Worm (Caenorhabditis elegans): ENCODE results near the gene srh-125.

Gene srh-125

ce11 chrV:7464696-7465095, 12.0 kb downstream of the srh-125 start, which contains the start of gene srh-89:
Gene srh-89, minus strand, starts transcription at chrV:7464796.
- no peak for TF ChIP-seq gei-8 (GFP tag; optimal IDR thresholded peaks at IDR 0.05)
- no peak for TF ChIP-seq daf-8 (GFP tag; IDR thresholded peaks at IDR 0.05)
- no peak for TF ChIP-seq mxl-2 (GFP tag; conservative IDR thresholded peaks at IDR 0.05)
- TF ChIP-seq F10B5.3 (tag; optimal IDR thresholded peaks at IDR 0.05): no peak
- TF ChIP-seq fkh-10 (GFP tag; optimal IDR thresholded peaks at IDR 0.05): no peak
- no peak for TF ChIP-seq set-16 (GFP tag; IDR thresholded peaks at IDR 0.05)
- no peak for TF ChIP-seq zip-2 (tag; optimal IDR thresholded peaks at IDR 0.05)
- no peak for TF ChIP-seq zfp-3 (GFP tag; conservative IDR thresholded peaks at IDR 0.05)
- no peak for TF ChIP-seq pha-4 (GFP tag; IDR thresholded peaks at IDR 0.05)
- TF ChIP-seq pha-4 (tag; optimal IDR thresholded peaks at IDR 0.05): no peak
- no peak for TF ChIP-seq spr-3 (GFP tag; optimal IDR thresholded peaks at IDR 0.05)

DNA sequence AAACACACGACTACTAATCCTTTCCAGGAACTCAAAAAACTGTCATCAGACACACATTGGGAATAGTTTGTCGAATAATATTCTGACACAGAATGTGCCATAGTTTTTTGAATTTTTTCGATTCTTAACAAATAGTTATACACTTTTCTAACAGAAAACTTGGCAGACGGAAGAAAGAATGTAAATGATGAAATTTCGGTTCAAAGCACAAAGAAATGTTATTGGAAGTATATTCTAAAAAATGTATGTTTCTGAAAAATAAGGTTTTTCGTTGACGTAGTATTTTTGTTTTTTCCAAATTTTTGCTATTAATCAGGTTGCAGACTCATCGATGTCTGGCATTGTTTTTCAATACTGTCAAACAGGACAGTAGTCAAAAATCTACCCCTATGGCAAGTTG, 15.8 kb downstream of the srh-125 start, which contains the start of gene srh-92:
TSS of gene srh-92 (minus strand) at position 101 of the 400 bp plus-strand sequence.
- TF ChIP-seq ceh-44 (GFP tag; IDR thresholded peaks at IDR 0.05) (no peak), pha-4 (GFP tag; IDR thresholded peaks at IDR 0.05) (no peak), pha-4 (tag; optimal IDR thresholded peaks at IDR 0.05) (no peak), nhr-237 (tag; optimal IDR thresholded peaks at IDR 0.05) (no peak), ces-1 (GFP tag; optimal IDR thresholded peaks at IDR 0.05) (no peak), lin-29 (GFP tag; IDR thresholded peaks at IDR 0.05) (no peak), nhr-111 (GFP tag; optimal IDR thresholded peaks at IDR 0.05) (no peak), gei-8 (GFP tag; optimal IDR thresholded peaks at IDR 0.05) (no peak)

DNA sequence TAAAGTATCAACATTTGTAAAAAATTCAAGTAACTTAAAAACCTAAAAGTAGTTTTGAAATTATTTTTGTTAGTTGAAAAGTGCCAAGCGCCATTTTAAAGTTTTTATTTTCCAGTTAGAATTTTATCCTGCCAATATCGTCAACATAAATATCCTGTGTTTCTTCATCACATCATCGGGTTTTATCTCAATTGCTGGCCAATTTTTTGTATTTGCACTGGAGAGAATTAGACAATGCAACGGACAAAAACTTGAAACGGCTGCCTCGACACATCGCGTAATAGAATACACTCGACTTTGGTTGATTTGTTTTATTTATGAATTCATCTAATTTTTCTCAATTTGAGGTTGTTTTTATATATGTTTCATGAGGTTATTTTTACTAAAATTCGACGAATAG, 21.7 kb downstream of the srh-125 start, which contains the start of gene F25E5.2:
TSS of gene F25E5.2 (plus strand) at position 301 of the 400 bp plus-strand sequence.
- TF ChIP-seq aha-1 (tag): no peak
- TF ChIP-seq saeg-2 (GFP tag; IDR thresholded peaks at IDR 0.05): no peak
- TF ChIP-seq zip-2 (tag; optimal IDR thresholded peaks at IDR 0.05): no peak

ce11 chrV:7454236-7454635, 22.4 kb downstream of the srh-125 start, which contains the start of gene try-8:
Gene try-8, minus strand, starts transcription at chrV:7454336.
- TF ChIP-seq hmg-1.1 (GFP tag; IDR thresholded peaks at IDR 0.05): no peak
- TF ChIP-seq php-3 (GFP tag; IDR thresholded peaks at IDR 0.05): no peak
- no peak for TF ChIP-seq jun-1 (tag; optimal IDR thresholded peaks at IDR 0.05)
- no peak for TF ChIP-seq mxl-3 (GFP tag; optimal IDR thresholded peaks at IDR 0.05)
- TF ChIP-seq ceh-28 (tag; optimal IDR thresholded peaks at IDR 0.05): no peak
- no peak for TF ChIP-seq tag-97 (GFP tag; IDR thresholded peaks at IDR 0.05)
- no peak for TF ChIP-seq Y5F2A.4 (GFP tag; optimal IDR thresholded peaks at IDR 0.05)
- no peak for TF ChIP-seq zag-1 (tag; optimal IDR thresholded peaks at IDR 0.05)
- no peak for TF ChIP-seq spr-1 (tag; optimal IDR thresholded peaks at IDR 0.05)
- TF ChIP-seq gei-8 (GFP tag; optimal IDR thresholded peaks at IDR 0.05): no peak
- no peak for TF ChIP-seq mes-2 (tag; optimal IDR thresholded peaks at IDR 0.05; ENCODE audit: poor library complexity, severe bottlenecking)
- no peak for TF ChIP-seq ceh-20 (GFP tag; IDR thresholded peaks at IDR 0.05)
- TF ChIP-seq nhr-76 (tag; optimal IDR thresholded peaks at IDR 0.05): no peak
- TF ChIP-seq fkh-10 (GFP tag; optimal IDR thresholded peaks at IDR 0.05): no peak

ce11 chrV:7451421-7451820, 25.2 kb downstream of the srh-125 start, which contains the start of gene try-11:
Gene try-11, plus strand, starts transcription at chrV:7451721.
- TF ChIP-seq tag-97 (GFP tag; IDR thresholded peaks at IDR 0.05) (no peak), zip-11 (GFP tag; IDR thresholded peaks at IDR 0.05) (no peak), mxl-2 (GFP tag; conservative IDR thresholded peaks at IDR 0.05) (no peak), gei-8 (GFP tag; optimal IDR thresholded peaks at IDR 0.05) (no peak), hmg-1.1 (GFP tag; IDR thresholded peaks at IDR 0.05) (no peak), F10B5.3 (tag; optimal IDR thresholded peaks at IDR 0.05) (no peak), vab-7 (GFP tag; IDR thresholded peaks at IDR 0.05) (no peak), mdl-1 (tag; optimal IDR thresholded peaks at IDR 0.05) (no peak)
